Fruit fly (Drosophila melanogaster): ENCODE results near the gene CG2444.

- TF ChIP-seq CG8478 (optimal IDR thresholded peaks at IDR 0.05) (no peak), CTCF (optimal IDR thresholded peaks at IDR 0.05) (no peak)
These were observed 31.3 kb upstream of the CG2444 start for dm6 chrX:11736421-11736820.
